Fruit fly (Drosophila melanogaster) whole organism, embryonic: ENCODE results near the gene Mipp2.
A peak's percentile ranks its signal among the peaks of the same experiment; 100 is the strongest.

Source experiments
- Abd-B ChIP-seq: fragments of 200-800 bp; sonication (Bioruptor generic); optimal IDR thresholded peaks from 2 replicates; lab custom pipeline; 2018; ENCODE audit warnings: missing biosample characterization, mild to moderate bottlenecking, missing genetic modification characterization, moderate library complexity
- Ada2b ChIP-seq: fragments of 200-800 bp; sonication (Bioruptor generic); IDR thresholded peaks from 2 replicates; pipeline ENCODE4 v1.3.6; 2022; ENCODE audit warnings: missing biosample characterization, missing genetic modification characterization
- Aef1 ChIP-seq: fragments of 200-800 bp; sonication (Bioruptor generic); IDR thresholded peaks from 3 replicates; pipeline ENCODE4 v1.3.6; 2022; ENCODE audit warnings: missing biosample characterization, missing genetic modification characterization
- Blimp-1 ChIP-seq: fragments of 200-800 bp; sonication (Bioruptor generic); optimal IDR thresholded peaks from 3 replicates; lab custom pipeline; 2018; ENCODE audit warnings: missing biosample characterization, missing genetic modification characterization, mild to moderate bottlenecking, moderate library complexity, missing genetic modification reagents
- CG10209 ChIP-seq: fragments of 200-800 bp; sonication (Bioruptor generic); optimal IDR thresholded peaks from 3 replicates; lab custom pipeline; 2017; ENCODE audit warnings: missing biosample characterization, mild to moderate bottlenecking, missing genetic modification characterization, missing genetic modification reagents
- CG10366 ChIP-seq: fragments of 200-800 bp; sonication (Bioruptor generic); IDR thresholded peaks from 2 replicates; pipeline ENCODE4 v1.3.6; 2022; ENCODE audit warnings: missing biosample characterization, missing genetic modification characterization
- CG10959 ChIP-seq: fragments of 200-800 bp; sonication (Bioruptor generic); IDR thresholded peaks from 2 replicates; pipeline ENCODE4 v1.3.6; 2022; ENCODE audit warnings: missing biosample characterization, missing genetic modification characterization
- CG10979 ChIP-seq: fragments of 200-800 bp; sonication (Bioruptor generic); optimal IDR thresholded peaks from 2 replicates; lab custom pipeline; 2018; ENCODE audit warnings: missing biosample characterization, mild to moderate bottlenecking, missing genetic modification characterization, moderate library complexity
- CG11504 ChIP-seq: fragments of 200-800 bp; sonication (Bioruptor generic); optimal IDR thresholded peaks from 3 replicates; lab custom pipeline; 2019; ENCODE audit warnings: missing biosample characterization, mild to moderate bottlenecking, missing genetic modification characterization, moderate library complexity
- CG12659 ChIP-seq: fragments of 200-800 bp; sonication (Bioruptor generic); optimal IDR thresholded peaks from 3 replicates; lab custom pipeline; 2017; ENCODE audit warnings: mild to moderate bottlenecking, missing biosample characterization, missing genetic modification reagents, missing genetic modification characterization
- CG13287 ChIP-seq: fragments of 200-800 bp; sonication (Bioruptor generic); IDR thresholded peaks from 2 replicates; pipeline ENCODE4 v1.3.6; 2022; ENCODE audit warnings: missing biosample characterization, missing genetic modification characterization; ENCODE audit not compliant: partially characterized antibody
- CG13296 ChIP-seq: fragments of 200-800 bp; sonication (Bioruptor generic); optimal IDR thresholded peaks from 3 replicates; lab custom pipeline; 2018; ENCODE audit warnings: missing biosample characterization, mild to moderate bottlenecking, missing genetic modification characterization
- CG13894 ChIP-seq: fragments of 200-800 bp; sonication (Bioruptor generic); optimal IDR thresholded peaks from 3 replicates; lab custom pipeline; 2018; ENCODE audit warnings: missing biosample characterization, mild to moderate bottlenecking, missing genetic modification characterization, moderate library complexity
- CG14050 ChIP-seq: fragments of 200-800 bp; sonication (Bioruptor generic); IDR thresholded peaks from 3 replicates; pipeline ENCODE4 v1.3.6; 2022; ENCODE audit warnings: missing biosample characterization, missing genetic modification characterization
- CG15269 ChIP-seq: fragments of 200-800 bp; sonication (Bioruptor generic); optimal IDR thresholded peaks from 2 replicates; lab custom pipeline; 2018; ENCODE audit warnings: missing biosample characterization, mild to moderate bottlenecking, missing genetic modification characterization, moderate library complexity
- CG15601 ChIP-seq: fragments of 200-800 bp; sonication (Bioruptor generic); optimal IDR thresholded peaks from 3 replicates; lab custom pipeline; 2019; ENCODE audit warnings: missing biosample characterization, mild to moderate bottlenecking, missing genetic modification characterization, moderate library complexity
- CG2199 ChIP-seq: fragments of 200-800 bp; sonication (Bioruptor generic); IDR thresholded peaks from 3 replicates; pipeline ENCODE4 v1.3.6; 2022; ENCODE audit warnings: missing biosample characterization, missing genetic modification characterization
- CG32767 ChIP-seq: fragments of 200-800 bp; sonication (Bioruptor generic); IDR thresholded peaks from 2 replicates; pipeline ENCODE4 v1.3.6; 2022; ENCODE audit warnings: missing biosample characterization, missing genetic modification characterization
- CG32772 ChIP-seq: fragments of 200-800 bp; sonication (Bioruptor generic); IDR thresholded peaks from 2 replicates; pipeline ENCODE4 v1.3.6; 2022; ENCODE audit warnings: missing biosample characterization, missing genetic modification characterization
- CG3281 ChIP-seq: fragments of 200-800 bp; sonication (Bioruptor generic); optimal IDR thresholded peaks from 3 replicates; lab custom pipeline; 2017; ENCODE audit warnings: missing biosample characterization, mild to moderate bottlenecking, missing genetic modification characterization
- CG34376 ChIP-seq: fragments of 200-800 bp; sonication (Bioruptor generic); optimal IDR thresholded peaks from 2 replicates; lab custom pipeline; 2018; ENCODE audit warnings: missing biosample characterization, mild to moderate bottlenecking, missing genetic modification characterization
- CG6683 ChIP-seq: fragments of 200-800 bp; sonication (Bioruptor generic); optimal IDR thresholded peaks from 2 replicates; lab custom pipeline; 2017; ENCODE audit warnings: missing biosample characterization, mild to moderate bottlenecking, missing genetic modification characterization, missing genetic modification reagents
- CG6689 ChIP-seq: fragments of 200-800 bp; sonication (Bioruptor generic); IDR thresholded peaks from 2 replicates; pipeline ENCODE4 v1.3.6; 2022; ENCODE audit warnings: missing biosample characterization, missing genetic modification characterization
- CG7963 ChIP-seq: fragments of 200-800 bp; sonication (Bioruptor generic); IDR thresholded peaks from 3 replicates; pipeline ENCODE4 v1.3.6; 2022; ENCODE audit warnings: missing biosample characterization, missing genetic modification characterization; ENCODE audit not compliant: partially characterized antibody
- CG8281 ChIP-seq: fragments of 200-800 bp; sonication (Bioruptor generic); optimal IDR thresholded peaks from 2 replicates; lab custom pipeline; 2018; ENCODE audit warnings: missing biosample characterization, mild to moderate bottlenecking, missing genetic modification characterization, moderate library complexity
- CkIIα-i1 ChIP-seq: fragments of 200-800 bp; sonication (Bioruptor generic); IDR thresholded peaks from 2 replicates; pipeline ENCODE4 v1.3.6; 2022; ENCODE audit warnings: missing biosample characterization, missing genetic modification characterization
- H15 ChIP-seq: fragments of 200-800 bp; sonication (Bioruptor generic); IDR thresholded peaks from 3 replicates; pipeline ENCODE4 v1.3.6; 2022; ENCODE audit warnings: missing biosample characterization, missing genetic modification characterization
- HHEX ChIP-seq: fragments of 200-800 bp; sonication (Bioruptor generic); optimal IDR thresholded peaks from 3 replicates; lab custom pipeline; 2017; ENCODE audit warnings: missing biosample characterization, mild to moderate bottlenecking, missing genetic modification characterization, missing genetic modification reagents
- Hand ChIP-seq: fragments of 200-800 bp; sonication (Bioruptor generic); optimal IDR thresholded peaks from 2 replicates; lab custom pipeline; 2017; ENCODE audit warnings: mild to moderate bottlenecking, missing biosample characterization, missing genetic modification reagents, missing genetic modification characterization
- Hr51 ChIP-seq, 2 experiments: fragments of 200-800 bp; sonication (Bioruptor generic); optimal IDR thresholded peaks; 2 replicates in 1 of 2; 3 replicates in 1 of 2; lab custom pipeline; 2016 to 2018; ENCODE audit warnings: missing biosample characterization in 2 of 2, missing genetic modification characterization in 2 of 2, mild to moderate bottlenecking in 1 of 2, moderate library complexity in 1 of 2
- Max ChIP-seq: fragments of 200-800 bp; sonication (Bioruptor generic); optimal IDR thresholded peaks from 2 replicates; lab custom pipeline; 2016; ENCODE audit warnings: missing biosample characterization, mild to moderate bottlenecking, missing genetic modification characterization
- Meics ChIP-seq: fragments of 200-800 bp; sonication (Bioruptor generic); optimal IDR thresholded peaks from 2 replicates; lab custom pipeline; 2017; ENCODE audit warnings: missing biosample characterization, mild to moderate bottlenecking, missing genetic modification characterization
- Sry-δ ChIP-seq: fragments of 200-800 bp; sonication (Bioruptor generic); optimal IDR thresholded peaks from 2 replicates; lab custom pipeline; 2016; ENCODE audit warnings: missing biosample characterization, missing genetic modification characterization
- bab2 ChIP-seq: fragments of 200-800 bp; sonication (Bioruptor generic); optimal IDR thresholded peaks from 2 replicates; lab custom pipeline; 2016; ENCODE audit warnings: missing biosample characterization, missing genetic modification characterization
- bcd ChIP-seq: fragments of 200-800 bp; sonication (Bioruptor generic); optimal IDR thresholded peaks from 2 replicates; lab custom pipeline; 2017; ENCODE audit warnings: missing biosample characterization, mild to moderate bottlenecking, missing genetic modification characterization
- bowl ChIP-seq: fragments of 200-800 bp; sonication (Bioruptor generic); IDR thresholded peaks from 2 replicates; pipeline ENCODE4 v1.3.6; 2022; ENCODE audit warnings: missing biosample characterization, missing genetic modification characterization
- caup ChIP-seq: fragments of 200-800 bp; sonication (Bioruptor generic); optimal IDR thresholded peaks from 3 replicates; lab custom pipeline; 2017; ENCODE audit warnings: missing biosample characterization, mild to moderate bottlenecking, missing genetic modification characterization, moderate library complexity; ENCODE audit not compliant: severe bottlenecking
- crp ChIP-seq, 2 experiments: fragments of 200-800 bp; sonication (Bioruptor generic); optimal IDR thresholded peaks; 2 replicates in 1 of 2; 3 replicates in 1 of 2; lab custom pipeline; 2017; ENCODE audit warnings: missing biosample characterization in 2 of 2, missing genetic modification characterization in 2 of 2, mild to moderate bottlenecking in 1 of 2, moderate library complexity in 1 of 2
- dpn ChIP-seq, 2 experiments: fragments of 200-800 bp; sonication (Bioruptor generic); optimal IDR thresholded peaks; 3 replicates each; lab custom pipeline; 2016; ENCODE audit warnings: missing biosample characterization in 2 of 2, missing genetic modification characterization in 2 of 2
- hkb ChIP-seq, 2 experiments: fragments of 200-800 bp in 1 of 2; fragments of >200 bp in 1 of 2; sonication (Bioruptor generic) in 1 of 2; IDR thresholded peaks in 1 of 2; optimal IDR thresholded peaks in 1 of 2; 2 replicates each; pipeline versions ENCODE4 v1.3.6 to Lab custom; 2017 to 2022; ENCODE audit warnings: missing biosample characterization in 1 of 2, missing genetic modification characterization in 1 of 2
- hth ChIP-seq: fragments of >200 bp; optimal IDR thresholded peaks from 2 replicates; lab custom pipeline; 2017; ENCODE audit warnings: inconsistent platforms
- ind ChIP-seq: fragments of 200-800 bp; sonication (Bioruptor generic); optimal IDR thresholded peaks from 3 replicates; lab custom pipeline; 2016; ENCODE audit warnings: missing biosample characterization, missing genetic modification characterization
- lola ChIP-seq, 3 experiments: fragments of >200 bp in 2 of 3; fragments of 200-800 bp in 1 of 3; sonication (Bioruptor generic) in 1 of 3; optimal IDR thresholded peaks; 2 replicates each; lab custom pipeline; 2017 to 2019; ENCODE audit warnings: missing biosample characterization in 3 of 3, missing genetic modification characterization in 3 of 3, mild to moderate bottlenecking in 1 of 3, moderate library complexity in 1 of 3
- phol ChIP-seq: fragments of 200-800 bp; sonication (Bioruptor generic); optimal IDR thresholded peaks from 3 replicates; lab custom pipeline; 2018; ENCODE audit warnings: missing biosample characterization, mild to moderate bottlenecking, missing genetic modification characterization, moderate library complexity
- so ChIP-seq: fragments of 200-800 bp; sonication (Bioruptor generic); IDR thresholded peaks from 3 replicates; pipeline ENCODE4 v1.3.6; 2022; ENCODE audit warnings: missing biosample characterization, missing genetic modification characterization
- tio ChIP-seq: fragments of 200-800 bp; sonication (Bioruptor generic); optimal IDR thresholded peaks from 2 replicates; lab custom pipeline; 2017; ENCODE audit warnings: missing biosample characterization, missing genetic modification characterization, inconsistent platforms
- twi ChIP-seq: fragments of 200-800 bp; optimal IDR thresholded peaks from 2 replicates; lab custom pipeline; 2019; ENCODE audit warnings: missing biosample characterization, mild to moderate bottlenecking, missing genetic modification characterization, moderate library complexity

Mipp2 gene

DNA sequence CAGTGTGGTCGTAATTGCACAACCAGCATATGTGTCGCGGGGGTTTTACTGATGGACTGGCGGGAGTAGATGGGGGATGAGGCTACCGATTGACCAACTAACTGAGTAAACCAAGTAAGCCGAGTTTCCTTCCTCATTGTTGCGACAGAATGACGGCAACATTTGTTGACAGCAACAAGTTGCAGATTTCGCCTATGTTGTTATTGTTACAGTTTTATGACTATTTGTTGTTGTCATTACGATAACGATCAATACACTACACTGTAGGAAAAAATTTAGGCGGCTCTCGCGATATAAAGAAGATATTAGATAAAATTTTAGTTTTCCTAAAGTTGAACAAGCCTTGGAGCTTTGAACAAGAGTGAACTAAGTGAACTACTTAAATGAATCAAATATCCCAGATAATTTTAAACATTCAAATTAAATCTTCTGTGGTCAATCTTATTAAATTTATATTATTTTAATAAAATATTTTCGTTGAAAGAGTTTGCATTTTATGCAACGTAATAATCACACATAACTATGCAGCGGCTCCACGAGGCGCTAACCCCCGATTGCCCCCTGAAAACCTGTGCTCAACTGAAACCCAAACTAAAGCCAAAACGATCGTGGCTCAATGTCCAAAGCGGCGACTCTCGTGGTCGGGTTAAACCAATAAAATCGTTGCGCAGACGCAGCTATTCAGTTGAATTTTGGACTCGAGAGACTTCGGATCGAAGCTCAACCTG lies 23.8 kb downstream of the Mipp2 start, which contains the start of gene CG5928:
Gene CG5928, plus strand, starts transcription at position 678 of the 728 bp plus-strand sequence.
- TF ChIP-seq ind (GFP tag; lab: Kevin White, UChicago) (peak; percentile 38), CG13287 (no peak), twi (tag; lab: Kevin White, UChicago) (no peak), hkb (optimal IDR thresholded peaks at IDR 0.05; lab: Kevin White, UChicago) (no peak), hkb (GFP tag; IDR thresholded peaks at IDR 0.05; lab: Robert Waterston, UW) (peak; percentile 66), Meics (peak; percentile 51), Sry-δ (GFP tag; lab: Kevin White, UChicago) (no peak), CG32767 (no peak), Max (GFP tag; lab: Kevin White, UChicago) (peak; percentile 8), CG15601 (no peak), CG13894 (tag; lab: Kevin White, UChicago) (no peak), CG15269 (tag; lab: Kevin White, UChicago) (peak; percentile 59), Hr51 (GFP tag; optimal IDR thresholded peaks at IDR 0.05; lab: Kevin White, UChicago) (peak in 1 of 2 experiments; percentile 76), lola (GFP tag; optimal IDR thresholded peaks at IDR 0.05; lab: Kevin White, UChicago) (no peak), CG10979 (tag; lab: Kevin White, UChicago) (peak; percentile 30), CG34376 (GFP tag; lab: Kevin White, UChicago) (no peak), CG7963 (GFP tag; lab: Robert Waterston, UW) (no peak), phol (peak; percentile 68), CG12659 (peak; percentile 1), CG10959 (GFP tag; lab: Robert Waterston, UW) (no peak), CG10209 (peak; percentile 52), CG6683 (GFP tag; lab: Kevin White, UChicago) (no peak), CG13296 (peak; percentile 39), crp (GFP tag; optimal IDR thresholded peaks at IDR 0.05; lab: Kevin White, UChicago) (no peak), CG14050 (GFP tag; lab: Robert Waterston, UW) (peak; percentile 17; the same call in 2 of the 3 replicates), dpn (GFP tag; optimal IDR thresholded peaks at IDR 0.05; lab: Kevin White, UChicago) (peak in 1 of 2 experiments; percentile 14), bowl (GFP tag; lab: Robert Waterston, UW) (no peak), hth (lab: Kevin White, UChicago) (no peak), CG32772 (no peak), Hand (GFP tag; lab: Kevin White, UChicago) (no peak), H15 (GFP tag; lab: Robert Waterston, UW) (peak; percentile 25; the same call in 1 of the 3 replicates), bcd (GFP tag; lab: Kevin White, UChicago) (peak; percentile 38), CG6689 (GFP tag; lab: Robert Waterston, UW) (peak; percentile 38; the same call in 1 of the 2 replicates), so (GFP tag; lab: Robert Waterston, UW) (peak; percentile 53; the same call in 1 of the 3 replicates), Blimp-1 (GFP tag; lab: Kevin White, UChicago) (peak; percentile 13), Aef1 (GFP tag; lab: Robert Waterston, UW) (no peak; the same call in 2 of the 3 replicates), CG10366 (GFP tag; lab: Robert Waterston, UW) (peak; percentile 14; the same call in 1 of the 2 replicates), bab2 (GFP tag; lab: Kevin White, UChicago) (no peak), CG11504 (tag; lab: Kevin White, UChicago) (peak; percentile 95), HHEX (GFP tag; lab: Kevin White, UChicago) (peak; percentile 27), CG2199 (GFP tag; lab: Robert Waterston, UW) (no peak), CG3281 (GFP tag; lab: Kevin White, UChicago) (peak; percentile 25), Ada2b (GFP tag; lab: Robert Waterston, UW) (peak; percentile 43; the same call in 1 of the 2 replicates), CkIIα-i1 (GFP tag; lab: Robert Waterston, UW) (no peak), Abd-B (GFP tag; lab: Kevin White, UChicago) (peak; percentile 51), tio (GFP tag; lab: Kevin White, UChicago) (no peak), caup (peak; percentile 5), CG8281 (no peak)
